Fruit fly (Drosophila melanogaster) whole organism, embryonic: ENCODE measurements around the gene Drep4.
A peak's percentile ranks its signal among the peaks of the same experiment; 100 is the strongest.

Experiments
- Ada2b ChIP-seq: fragments of 200-800 bp; sonication (Bioruptor generic); IDR thresholded peaks from 2 replicates; pipeline ENCODE4 v1.3.6; 2022; ENCODE audit warnings: missing biosample characterization, missing genetic modification characterization
- Atf6 ChIP-seq: fragments of 200-800 bp; sonication (Bioruptor generic); IDR thresholded peaks from 2 replicates; pipeline ENCODE4 v1.3.6; 2022; ENCODE audit warnings: missing biosample characterization, missing genetic modification characterization
- Bteb2 ChIP-seq: fragments of 200-800 bp; sonication (Bioruptor generic); optimal IDR thresholded peaks from 2 replicates; lab custom pipeline; 2016; ENCODE audit warnings: missing biosample characterization, missing genetic modification characterization
- CG11723 ChIP-seq: fragments of 200-800 bp; sonication (Bioruptor generic); optimal IDR thresholded peaks from 2 replicates; lab custom pipeline; 2017; ENCODE audit warnings: missing biosample characterization, mild to moderate bottlenecking, missing genetic modification characterization
- CG12155 ChIP-seq: fragments of 200-800 bp; sonication (Bioruptor generic); optimal IDR thresholded peaks from 3 replicates; lab custom pipeline; 2016; ENCODE audit warnings: missing biosample characterization, missing genetic modification characterization
- CG1233 ChIP-seq: fragments of 200-800 bp; sonication (Bioruptor generic); optimal IDR thresholded peaks from 4 replicates; lab custom pipeline; 2018; ENCODE audit warnings: missing biosample characterization, mild to moderate bottlenecking, missing genetic modification characterization
- CG12942 ChIP-seq: fragments of 200-800 bp; sonication (Bioruptor generic); optimal IDR thresholded peaks from 3 replicates; lab custom pipeline; 2016; ENCODE audit warnings: missing biosample characterization, missing genetic modification characterization
- CG14014 ChIP-seq: fragments of 200-800 bp; sonication (Bioruptor generic); IDR thresholded peaks from 2 replicates; pipeline ENCODE4 v1.3.6; 2022; ENCODE audit warnings: missing biosample characterization, missing genetic modification characterization
- CG15696 ChIP-seq: fragments of 200-800 bp; sonication (Bioruptor generic); optimal IDR thresholded peaks from 2 replicates; lab custom pipeline; 2019; ENCODE audit warnings: missing biosample characterization, mild to moderate bottlenecking, missing genetic modification characterization, moderate library complexity
- CG1647 ChIP-seq: fragments of 200-800 bp; sonication (Bioruptor generic); optimal IDR thresholded peaks from 3 replicates; lab custom pipeline; 2016; ENCODE audit warnings: missing biosample characterization, missing genetic modification characterization
- CG17359 ChIP-seq: fragments of 200-800 bp; sonication (Bioruptor generic); optimal IDR thresholded peaks from 3 replicates; lab custom pipeline; 2018; ENCODE audit warnings: missing biosample characterization, mild to moderate bottlenecking, missing genetic modification characterization, moderate library complexity
- CG17568 ChIP-seq: fragments of 200-800 bp; sonication (Bioruptor generic); optimal IDR thresholded peaks from 2 replicates; lab custom pipeline; 2018; ENCODE audit warnings: missing biosample characterization, mild to moderate bottlenecking, missing genetic modification characterization, moderate library complexity
- CG17802 ChIP-seq: fragments of 200-800 bp; sonication (Bioruptor generic); optimal IDR thresholded peaks from 2 replicates; lab custom pipeline; 2018; ENCODE audit warnings: missing biosample characterization, mild to moderate bottlenecking, missing genetic modification characterization, moderate library complexity
- CG2129 ChIP-seq: fragments of 200-800 bp; sonication (Bioruptor generic); IDR thresholded peaks from 2 replicates; pipeline ENCODE4 v1.3.6; 2022; ENCODE audit warnings: missing biosample characterization, missing genetic modification characterization; ENCODE audit not compliant: partially characterized antibody
- CG34422 ChIP-seq: fragments of 200-800 bp; sonication (Bioruptor generic); IDR thresholded peaks from 3 replicates; pipeline ENCODE4 v1.3.6; 2022; ENCODE audit warnings: missing biosample characterization, missing genetic modification characterization
- CG3726 ChIP-seq: fragments of 200-800 bp; sonication (Bioruptor generic); IDR thresholded peaks from 3 replicates; pipeline ENCODE4, ENCODE4 v1.3.6; 2022; ENCODE audit warnings: missing biosample characterization, missing genetic modification characterization
- CG4282 ChIP-seq: fragments of 200-800 bp; sonication (Bioruptor generic); optimal IDR thresholded peaks from 2 replicates; lab custom pipeline; 2016; ENCODE audit warnings: missing biosample characterization, missing genetic modification characterization
- CG4707 ChIP-seq: fragments of 200-800 bp; sonication (Bioruptor generic); optimal IDR thresholded peaks from 2 replicates; lab custom pipeline; 2018; ENCODE audit warnings: missing biosample characterization, mild to moderate bottlenecking, missing genetic modification characterization, moderate library complexity
- CG6175 ChIP-seq: fragments of 200-800 bp; sonication (Bioruptor generic); IDR thresholded peaks from 3 replicates; pipeline ENCODE4 v1.3.6; 2022; ENCODE audit warnings: missing biosample characterization, missing genetic modification characterization
- CG8388 ChIP-seq: fragments of 200-800 bp; sonication (Bioruptor generic); optimal IDR thresholded peaks from 2 replicates; lab custom pipeline; 2019; ENCODE audit warnings: missing biosample characterization, mild to moderate bottlenecking, missing genetic modification characterization, moderate library complexity
- CG8924 ChIP-seq: fragments of 200-800 bp; optimal IDR thresholded peaks from 3 replicates; lab custom pipeline; 2019; ENCODE audit warnings: missing biosample characterization, mild to moderate bottlenecking, missing genetic modification characterization, moderate library complexity
- CG9215 ChIP-seq: fragments of 200-800 bp; sonication (Bioruptor generic); IDR thresholded peaks from 2 replicates; pipeline ENCODE4 v1.3.6; 2022; ENCODE audit warnings: missing biosample characterization, missing genetic modification characterization
- CoRest ChIP-seq: fragments of 200-800 bp; sonication (Bioruptor generic); optimal IDR thresholded peaks from 3 replicates; lab custom pipeline; 2018; ENCODE audit warnings: missing biosample characterization, mild to moderate bottlenecking, missing genetic modification characterization, moderate library complexity
- Dek ChIP-seq: fragments of 200-800 bp; sonication (Bioruptor generic); optimal IDR thresholded peaks from 3 replicates; lab custom pipeline; 2019; ENCODE audit warnings: missing biosample characterization, mild to moderate bottlenecking, missing genetic modification characterization, moderate library complexity
- Dll ChIP-seq: fragments of 200-800 bp; sonication (Bioruptor generic); IDR thresholded peaks from 4 replicates; pipeline ENCODE4 v1.3.6; 2022; ENCODE audit warnings: missing biosample characterization, missing genetic modification characterization; ENCODE audit not compliant: partially characterized antibody
- Elba2 ChIP-seq: fragments of 200-800 bp; sonication (Bioruptor generic); optimal IDR thresholded peaks from 3 replicates; lab custom pipeline; 2016; ENCODE audit warnings: missing biosample characterization, missing genetic modification characterization
- Lhr ChIP-seq: fragments of 200-800 bp; sonication (Bioruptor generic); optimal IDR thresholded peaks from 3 replicates; lab custom pipeline; 2017; ENCODE audit warnings: mild to moderate bottlenecking, missing biosample characterization, missing genetic modification reagents, missing genetic modification characterization
- Lpt ChIP-seq: fragments of >200 bp; optimal IDR thresholded peaks from 2 replicates; lab custom pipeline; 2018; ENCODE audit warnings: missing biosample characterization, missing genetic modification characterization
- Poxn ChIP-seq: fragments of 200-800 bp; sonication (Bioruptor generic); IDR thresholded peaks from 2 replicates; pipeline ENCODE4 v1.3.6; 2022; ENCODE audit warnings: missing biosample characterization, missing genetic modification characterization
- Rx ChIP-seq: fragments of 200-800 bp; sonication (Bioruptor generic); IDR thresholded peaks from 2 replicates; pipeline ENCODE4 v1.3.6; 2022; ENCODE audit warnings: missing biosample characterization, missing genetic modification characterization
- Sry-δ ChIP-seq: fragments of 200-800 bp; sonication (Bioruptor generic); optimal IDR thresholded peaks from 2 replicates; lab custom pipeline; 2016; ENCODE audit warnings: missing biosample characterization, missing genetic modification characterization
- ac ChIP-seq: fragments of 200-800 bp; sonication (Bioruptor generic); optimal IDR thresholded peaks from 3 replicates; lab custom pipeline; 2017; ENCODE audit warnings: missing biosample characterization, mild to moderate bottlenecking, missing genetic modification characterization
- cas ChIP-seq: fragments of 200-800 bp; sonication (Bioruptor generic); IDR thresholded peaks from 2 replicates; pipeline ENCODE4 v1.3.6; 2022; ENCODE audit warnings: missing biosample characterization, missing genetic modification characterization
- chn ChIP-seq: fragments of 200-800 bp; sonication (Bioruptor generic); optimal IDR thresholded peaks from 2 replicates; lab custom pipeline; 2016; ENCODE audit warnings: missing biosample characterization, missing genetic modification characterization
- crc ChIP-seq: fragments of 200-800 bp; sonication (Bioruptor generic); optimal IDR thresholded peaks from 2 replicates; lab custom pipeline; 2016; ENCODE audit warnings: missing biosample characterization, missing genetic modification characterization
- croc ChIP-seq: fragments of 200-800 bp; sonication (Bioruptor generic); conservative IDR thresholded peaks from 3 replicates; pipeline ENCODE4 v1.3.6; 2022; ENCODE audit warnings: missing biosample characterization, missing genetic modification characterization
- dm ChIP-seq: fragments of 200-800 bp; sonication (Bioruptor generic); optimal IDR thresholded peaks from 3 replicates; lab custom pipeline; 2016; ENCODE audit warnings: missing biosample characterization, missing genetic modification characterization
- fd3F ChIP-seq: fragments of 200-800 bp; sonication (Bioruptor generic); optimal IDR thresholded peaks from 2 replicates; lab custom pipeline; 2018; ENCODE audit warnings: missing biosample characterization, mild to moderate bottlenecking, missing genetic modification characterization, moderate library complexity
- ftz-f1 ChIP-seq: fragments of 200-800 bp; sonication (Bioruptor generic); optimal IDR thresholded peaks from 2 replicates; lab custom pipeline; 2016; ENCODE audit warnings: missing biosample characterization, missing genetic modification characterization
- gsb-n ChIP-seq: fragments of 200-800 bp; sonication (Bioruptor generic); optimal IDR thresholded peaks from 3 replicates; lab custom pipeline; 2018; ENCODE audit warnings: missing biosample characterization, mild to moderate bottlenecking, missing genetic modification characterization
- hkb ChIP-seq, 2 experiments: fragments of 200-800 bp in 1 of 2; fragments of >200 bp in 1 of 2; sonication (Bioruptor generic) in 1 of 2; IDR thresholded peaks in 1 of 2; optimal IDR thresholded peaks in 1 of 2; 2 replicates each; pipeline versions ENCODE4 v1.3.6 to Lab custom; 2017 to 2022; ENCODE audit warnings: missing biosample characterization in 1 of 2, missing genetic modification characterization in 1 of 2
- jing ChIP-seq: fragments of 200-800 bp; sonication (Bioruptor generic); optimal IDR thresholded peaks from 2 replicates; lab custom pipeline; 2018; ENCODE audit warnings: missing biosample characterization, mild to moderate bottlenecking, missing genetic modification characterization
- maf-S ChIP-seq: fragments of 200-800 bp; sonication (Bioruptor generic); optimal IDR thresholded peaks from 2 replicates; lab custom pipeline; 2016; ENCODE audit warnings: missing biosample characterization, missing genetic modification characterization
- nau ChIP-seq: fragments of 200-800 bp; sonication (Bioruptor generic); optimal IDR thresholded peaks from 3 replicates; lab custom pipeline; 2017; ENCODE audit warnings: missing biosample characterization, mild to moderate bottlenecking, missing genetic modification characterization, missing genetic modification reagents
- peb ChIP-seq: fragments of 200-800 bp; sonication (Bioruptor generic); IDR thresholded peaks from 2 replicates; pipeline ENCODE4 v1.3.6; 2022; ENCODE audit warnings: missing biosample characterization, missing genetic modification characterization
- psq ChIP-seq: fragments of 200-800 bp; sonication (Bioruptor generic); optimal IDR thresholded peaks from 2 replicates; lab custom pipeline; 2017; ENCODE audit warnings: missing biosample characterization, missing genetic modification characterization
- sens-2 ChIP-seq: fragments of 200-800 bp; sonication (Bioruptor generic); IDR thresholded peaks from 2 replicates; pipeline ENCODE4 v1.3.6; 2022; ENCODE audit warnings: missing biosample characterization, missing genetic modification characterization
- stwl ChIP-seq: fragments of 200-800 bp; sonication (Bioruptor generic); optimal IDR thresholded peaks from 3 replicates; lab custom pipeline; 2018; ENCODE audit warnings: missing biosample characterization, mild to moderate bottlenecking, missing genetic modification characterization, moderate library complexity
- tna ChIP-seq: fragments of 200-800 bp; sonication (Bioruptor generic); IDR thresholded peaks from 2 replicates; pipeline ENCODE4 v1.3.6; 2022; ENCODE audit warnings: missing biosample characterization, missing genetic modification characterization; ENCODE audit not compliant: partially characterized antibody
- unc-4 ChIP-seq: fragments of 200-800 bp; sonication (Bioruptor generic); IDR thresholded peaks from 2 replicates; pipeline ENCODE4 v1.3.6; 2022; ENCODE audit warnings: missing biosample characterization, missing genetic modification characterization; ENCODE audit not compliant: partially characterized antibody

Drep4 gene

DNA sequence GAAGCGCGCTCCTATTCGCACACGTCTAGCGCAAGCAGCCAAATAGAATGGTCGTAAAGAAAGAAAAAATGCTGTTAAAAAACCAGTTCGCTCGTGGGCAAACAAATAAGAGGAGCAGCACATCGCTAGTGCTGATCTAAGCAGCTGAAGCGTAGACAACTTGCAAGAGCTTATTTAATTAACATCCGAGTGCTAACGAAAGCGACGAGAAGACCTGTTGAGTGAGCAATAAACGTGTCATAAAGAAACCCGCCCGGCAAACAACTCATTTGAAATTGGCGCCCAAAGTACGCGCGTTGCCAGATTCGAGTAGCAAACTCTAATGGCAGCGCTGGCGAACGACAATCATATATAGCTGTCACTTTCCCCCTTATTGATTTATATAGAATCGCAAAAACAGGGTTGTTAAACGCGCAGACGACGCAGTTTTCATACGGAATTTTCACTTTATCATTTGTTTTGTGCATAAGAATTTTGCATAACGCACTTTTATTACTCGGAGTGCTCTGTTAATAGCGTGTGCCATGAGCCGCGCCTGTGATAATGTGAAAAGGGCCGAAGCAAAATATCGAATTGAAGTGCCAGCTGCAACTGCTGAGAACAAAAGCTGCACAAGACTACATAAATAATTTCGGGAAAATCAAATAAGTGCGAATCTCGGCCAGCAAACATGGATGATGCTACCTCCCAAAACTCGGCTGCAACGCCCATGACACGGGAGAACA, 9.9 kb upstream of the Drep4 start (continued):
- TF ChIP-seq nau (GFP tag; lab: Kevin White, UChicago) (peak; percentile 4), CG11723 (no peak), Lpt (no peak), crc (no peak), fd3F (GFP tag; lab: Kevin White, UChicago) (no peak), CG4282 (GFP tag; lab: Kevin White, UChicago) (no peak), CG2129 (no peak), Dek (tag; lab: Kevin White, UChicago) (no peak), gsb-n (no peak), CoRest (tag; lab: Kevin White, UChicago) (no peak), Poxn (GFP tag; lab: Robert Waterston, UW) (no peak), jing (GFP tag; lab: Kevin White, UChicago) (no peak), dm (GFP tag; lab: Kevin White, UChicago) (peak; percentile 4), Bteb2 (no peak), CG4707 (GFP tag; lab: Kevin White, UChicago) (no peak), sens-2 (GFP tag; lab: Robert Waterston, UW) (no peak), CG8924 (no peak), Sry-δ (peak; percentile 39), ftz-f1 (GFP tag; lab: Kevin White, UChicago) (peak; percentile 12), CG8388 (GFP tag; lab: Kevin White, UChicago) (no peak), Rx (GFP tag; lab: Robert Waterston, UW) (no peak), CG9215 (GFP tag; lab: Robert Waterston, UW) (no peak), CG12155 (GFP tag; lab: Kevin White, UChicago) (peak; percentile 43), CG14014 (no peak), peb (GFP tag; lab: Robert Waterston, UW) (no peak), CG17802 (tag; lab: Kevin White, UChicago) (no peak), CG1647 (no peak), Elba2 (no peak), CG6175 (no peak), Lhr (GFP tag; lab: Kevin White, UChicago) (no peak), cas (GFP tag; lab: Robert Waterston, UW) (no peak), psq (GFP tag; lab: Kevin White, UChicago) (no peak), croc (no peak), CG17568 (GFP tag; lab: Kevin White, UChicago) (no peak), CG15696 (tag; lab: Kevin White, UChicago) (no peak), hkb (optimal IDR thresholded peaks at IDR 0.05; lab: Kevin White, UChicago) (peak; percentile 40), hkb (GFP tag; IDR thresholded peaks at IDR 0.05; lab: Robert Waterston, UW) (no peak), ac (GFP tag; lab: Kevin White, UChicago) (no peak), tna (GFP tag; lab: Robert Waterston, UW) (no peak), chn (GFP tag; lab: Kevin White, UChicago) (no peak), stwl (tag; lab: Kevin White, UChicago) (peak; percentile 88), CG17359 (tag; lab: Kevin White, UChicago) (no peak), maf-S (GFP tag; lab: Kevin White, UChicago) (no peak), Dll (GFP tag; lab: Robert Waterston, UW) (peak; percentile 39; the same call in 1 of the 4 replicates), CG3726 (no peak), Ada2b (GFP tag; lab: Robert Waterston, UW) (no peak), CG1233 (GFP tag; lab: Kevin White, UChicago) (no peak), Atf6 (GFP tag; lab: Robert Waterston, UW) (no peak), unc-4 (GFP tag; lab: Robert Waterston, UW) (0 out of 2 replicates have a peak, but pooled peaks have one; percentile 22), CG12942 (GFP tag; lab: Kevin White, UChicago) (no peak), CG34422 (GFP tag; lab: Robert Waterston, UW) (peak; percentile 47; the same call in 1 of the 3 replicates)
